Worm (Caenorhabditis elegans) whole organism, L2 larva: ENCODE data around the gene C34F6.1.

Source experiments
- R02D3.7 ChIP-seq: fragments of 150-350 bp; optimal IDR thresholded peaks from 2 replicates; lab custom pipeline; 2014; ENCODE audit warnings: missing biosample characterization, missing genetic modification characterization
- Y55F3AM.14 ChIP-seq: fragments of 200-800 bp; sonication (Bioruptor generic); optimal IDR thresholded peaks from 2 replicates; lab custom pipeline; 2018; ENCODE audit warnings: mild to moderate bottlenecking, missing genetic modification characterization, missing compliant biosample characterization
- fos-1 ChIP-seq: fragments of 150-350 bp; optimal IDR thresholded peaks from 2 replicates; lab custom pipeline; 2014; ENCODE audit warnings: missing biosample characterization, missing genetic modification characterization
- gmeb-1 ChIP-seq: fragments of 150-350 bp; optimal IDR thresholded peaks from 2 replicates; lab custom pipeline; 2014; ENCODE audit warnings: missing biosample characterization, missing genetic modification characterization
- lin-39 ChIP-seq: fragments of 150-350 bp; optimal IDR thresholded peaks from 2 replicates; lab custom pipeline; 2014; ENCODE audit warnings: missing biosample characterization, missing genetic modification reagents, missing genetic modification characterization
- mdl-1 ChIP-seq, 2 experiments: fragments of 150-350 bp in 1 of 2; sonication (generic microtip) in 1 of 2; optimal IDR thresholded peaks; 2 replicates each; lab custom pipeline; 2017; ENCODE audit warnings: missing biosample characterization in 2 of 2, missing genetic modification characterization in 2 of 2
- nhr-11 ChIP-seq: fragments of 150-350 bp; optimal IDR thresholded peaks from 2 replicates; lab custom pipeline; 2014; ENCODE audit warnings: missing biosample characterization, missing genetic modification characterization
- nhr-21 ChIP-seq: fragments of 150-350 bp; optimal IDR thresholded peaks from 2 replicates; lab custom pipeline; 2014; ENCODE audit warnings: missing biosample characterization, missing genetic modification characterization
- snpc-4 ChIP-seq: fragments of 150-350 bp; optimal IDR thresholded peaks from 2 replicates; lab custom pipeline; 2014; ENCODE audit warnings: missing biosample characterization, missing genetic modification characterization
- unc-55 ChIP-seq: fragments of 150-350 bp; sonication (generic microtip); optimal IDR thresholded peaks from 3 replicates; lab custom pipeline; 2014; ENCODE audit warnings: missing biosample characterization, missing genetic modification reagents, missing genetic modification characterization
- unc-62 ChIP-seq: fragments of 150-350 bp; optimal IDR thresholded peaks from 2 replicates; lab custom pipeline; 2014; ENCODE audit warnings: missing biosample characterization, missing genetic modification reagents, missing genetic modification characterization
- ztf-11 ChIP-seq: sonication (generic microtip); optimal IDR thresholded peaks from 2 replicates; lab custom pipeline; 2017; ENCODE audit warnings: missing biosample characterization, missing genetic modification characterization

- TF ChIP-seq lin-39 (tag; lab: Kevin White, UChicago) (no peak), Y55F3AM.14 (GFP tag; lab: Kevin White, UChicago) (no peak), nhr-21 (tag; lab: Kevin White, UChicago) (no peak), gmeb-1 (tag; lab: Kevin White, UChicago) (no peak), fos-1 (tag; lab: Kevin White, UChicago) (no peak), nhr-11 (tag; lab: Kevin White, UChicago) (no peak), unc-55 (GFP tag; lab: Kevin White, UChicago) (no peak), R02D3.7 (tag; lab: Kevin White, UChicago) (no peak), ztf-11 (tag; lab: Kevin White, UChicago) (no peak), unc-62 (GFP tag; lab: Kevin White, UChicago) (no peak), snpc-4 (tag; lab: Kevin White, UChicago) (no peak), mdl-1 (tag; optimal IDR thresholded peaks at IDR 0.05; lab: Kevin White, UChicago) (no peak)
Observed at ce11 chrX:11185498-11185897, 11.1 kb downstream of the C34F6.1 start, which contains the start of gene gnrr-7.
